Worm (Caenorhabditis elegans) whole organism, L4 larva: ENCODE measurements around the gene F53B1.3.

Source experiments
- egl-27 ChIP-seq: sonication (generic microtip); optimal IDR thresholded peaks from 3 replicates; lab custom pipeline; 2017; ENCODE audit warnings: missing biosample characterization, missing genetic modification reagents, missing genetic modification characterization
- lir-3 ChIP-seq: sonication (generic microtip); optimal IDR thresholded peaks from 2 replicates; lab custom pipeline; 2016; ENCODE audit warnings: mild to moderate bottlenecking, missing genetic modification characterization, missing compliant biosample characterization
- nhr-48 ChIP-seq: sonication (generic microtip); optimal IDR thresholded peaks from 2 replicates; lab custom pipeline; 2016; ENCODE audit warnings: mild to moderate bottlenecking, missing genetic modification characterization, missing compliant biosample characterization
- pqm-1 ChIP-seq: sonication (generic microtip); optimal IDR thresholded peaks from 2 replicates; lab custom pipeline; 2017; ENCODE audit warnings: missing biosample characterization, missing genetic modification characterization

DNA sequence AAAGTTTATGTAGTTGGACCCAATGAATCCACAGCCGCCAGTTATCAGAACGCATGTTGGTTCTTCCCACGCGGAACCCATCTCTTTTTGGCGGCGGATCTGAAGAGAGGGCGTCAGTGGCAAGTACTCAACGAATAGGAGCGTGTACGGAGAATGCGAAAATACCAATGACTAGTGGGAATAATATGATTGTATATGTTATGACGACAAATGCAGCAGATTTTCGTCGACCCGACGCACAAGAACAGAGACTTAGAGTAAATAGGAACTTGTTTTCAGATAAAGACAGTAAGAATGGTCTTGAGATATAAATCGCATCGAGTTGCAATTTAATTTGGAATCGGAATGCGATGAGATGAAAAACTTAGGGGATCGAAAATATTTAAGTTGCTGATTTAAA lies 7.6 kb downstream of the F53B1.3 start, which contains the start of gene bus-5:
- TF ChIP-seq nhr-48 (tag; lab: Kevin White, UChicago) (no peak), egl-27 (no peak), lir-3 (tag; lab: Kevin White, UChicago) (no peak), pqm-1 (tag; lab: Kevin White, UChicago) (no peak)
